Fruit fly (Drosophila melanogaster): ENCODE results near the gene ncd.

ncd gene

DNA sequence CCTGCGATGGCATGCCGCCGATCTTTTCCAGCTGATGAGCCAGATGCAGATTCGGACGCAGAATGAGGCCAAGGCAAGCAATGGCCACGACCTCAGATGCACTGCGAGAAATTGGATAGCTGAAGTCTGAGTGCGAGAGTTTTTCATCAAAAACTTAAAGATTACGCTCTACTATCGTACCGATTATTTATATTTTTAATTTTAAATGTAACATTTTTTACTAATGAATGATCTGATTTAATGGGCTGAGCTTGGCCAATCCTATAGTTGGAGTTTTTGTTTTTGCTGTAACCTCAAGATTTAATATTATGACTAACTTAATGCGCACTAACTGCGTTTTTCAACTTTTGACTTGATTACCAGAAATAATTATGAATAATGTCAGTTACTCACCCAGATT is 44.6 kb downstream of the ncd start:
- peak; percentile 50 for TF ChIP-seq CG15710 (tag; optimal IDR thresholded peaks at IDR 0.05)
- TF ChIP-seq CG12605 (GFP tag; IDR thresholded peaks at IDR 0.05), result no peak
- TF ChIP-seq CG34367 (tag; optimal IDR thresholded peaks at IDR 0.05), result peak; percentile 12
- TF ChIP-seq D1 (tag; optimal IDR thresholded peaks at IDR 0.05), result no peak
- peak; percentile 2 for TF ChIP-seq Pif1B (GFP tag; optimal IDR thresholded peaks at IDR 0.05)
- TF ChIP-seq Snoo (tag; optimal IDR thresholded peaks at IDR 0.05), result peak; percentile 71
- no peak for TF ChIP-seq Ets98B (GFP tag; IDR thresholded peaks at IDR 0.05)
- no peak for TF ChIP-seq rn (GFP tag; IDR thresholded peaks at IDR 0.05)
- peak; percentile 12 for TF ChIP-seq CG17806 (tag; optimal IDR thresholded peaks at IDR 0.05)
- TF ChIP-seq gl (tag; optimal IDR thresholded peaks at IDR 0.05), result no peak
- 0 out of 3 replicates have a peak, but pooled peaks have one; percentile 31 for TF ChIP-seq fd96Ca (GFP tag; IDR thresholded peaks at IDR 0.05)
- peak; percentile 59 for TF ChIP-seq CG8159 (tag; optimal IDR thresholded peaks at IDR 0.05)
- TF ChIP-seq CG14655 (GFP tag; optimal IDR thresholded peaks at IDR 0.05), result peak; percentile 34
- TF ChIP-seq CG32121 (GFP tag; IDR thresholded peaks at IDR 0.05), result no peak
- peak; percentile 29; the same call in 1 of the 3 replicates for TF ChIP-seq CG4496 (GFP tag; IDR thresholded peaks at IDR 0.05)
- peak; percentile 31 for TF ChIP-seq Pif1A (GFP tag; optimal IDR thresholded peaks at IDR 0.05)
- TF ChIP-seq CG9948 (tag; optimal IDR thresholded peaks at IDR 0.05), result peak; percentile 3
- TF ChIP-seq CG8301 (tag; optimal IDR thresholded peaks at IDR 0.05), result peak; percentile 14

- TF ChIP-seq CG9948 (tag; optimal IDR thresholded peaks at IDR 0.05), result no peak
- TF ChIP-seq CG15710 (tag; optimal IDR thresholded peaks at IDR 0.05), result peak; percentile 22
- TF ChIP-seq CG8301 (tag; optimal IDR thresholded peaks at IDR 0.05), result no peak
- no peak for TF ChIP-seq Snoo (tag; optimal IDR thresholded peaks at IDR 0.05)
- TF ChIP-seq gl (tag; optimal IDR thresholded peaks at IDR 0.05), result no peak
- peak; percentile 35 for TF ChIP-seq CG8159 (tag; optimal IDR thresholded peaks at IDR 0.05)
- no peak for TF ChIP-seq EcR (GFP tag; optimal IDR thresholded peaks at IDR 0.05)
- TF ChIP-seq CG13204 (GFP tag; optimal IDR thresholded peaks at IDR 0.05), result no peak
- TF ChIP-seq CG32121 (GFP tag; IDR thresholded peaks at IDR 0.05), result no peak
Measured at dm6 chr3R:29761569-29761968, 45.4 kb downstream of the ncd start.

dm6 chr3R:29760042-29760441 is 46.9 kb downstream of the ncd start:
- TF ChIP-seq D1 (tag; optimal IDR thresholded peaks at IDR 0.05) (no peak), CG13204 (GFP tag; optimal IDR thresholded peaks at IDR 0.05) (no peak), gl (tag; optimal IDR thresholded peaks at IDR 0.05) (no peak), CG10348 (GFP tag; IDR thresholded peaks at IDR 0.05) (no peak), CG8159 (tag; optimal IDR thresholded peaks at IDR 0.05) (peak; percentile 24), EcR (GFP tag; optimal IDR thresholded peaks at IDR 0.05) (no peak), CG4496 (GFP tag; IDR thresholded peaks at IDR 0.05) (no peak), CG34367 (tag; optimal IDR thresholded peaks at IDR 0.05) (peak; percentile 3), Pif1A (GFP tag; optimal IDR thresholded peaks at IDR 0.05) (no peak), Ets98B (GFP tag; IDR thresholded peaks at IDR 0.05) (no peak), CG15710 (tag; optimal IDR thresholded peaks at IDR 0.05) (peak; percentile 20), Pif1B (GFP tag; optimal IDR thresholded peaks at IDR 0.05) (no peak), rn (GFP tag; IDR thresholded peaks at IDR 0.05) (no peak), fd96Ca (GFP tag; IDR thresholded peaks at IDR 0.05) (no peak), CG14655 (GFP tag; optimal IDR thresholded peaks at IDR 0.05) (no peak), CG12605 (GFP tag; IDR thresholded peaks at IDR 0.05) (no peak), CG32121 (GFP tag; IDR thresholded peaks at IDR 0.05) (no peak), CG9948 (tag; optimal IDR thresholded peaks at IDR 0.05) (no peak), CG17806 (tag; optimal IDR thresholded peaks at IDR 0.05) (no peak), CG8301 (tag; optimal IDR thresholded peaks at IDR 0.05) (no peak), Snoo (tag; optimal IDR thresholded peaks at IDR 0.05) (no peak)

dm6 chr3R:29758734-29759131 is 48.2 kb downstream of the ncd start:
- TF ChIP-seq CG8159 (tag; optimal IDR thresholded peaks at IDR 0.05), result no peak
- no peak for TF ChIP-seq rn (GFP tag; IDR thresholded peaks at IDR 0.05)
- no peak for TF ChIP-seq Pif1A (GFP tag; optimal IDR thresholded peaks at IDR 0.05)
- no peak for TF ChIP-seq EcR (GFP tag; optimal IDR thresholded peaks at IDR 0.05)
- TF ChIP-seq Ets98B (GFP tag; IDR thresholded peaks at IDR 0.05), result no peak
- TF ChIP-seq CG8301 (tag; optimal IDR thresholded peaks at IDR 0.05), result no peak
- TF ChIP-seq CG34367 (tag; optimal IDR thresholded peaks at IDR 0.05), result no peak
- TF ChIP-seq CG9948 (tag; optimal IDR thresholded peaks at IDR 0.05), result no peak
- no peak for TF ChIP-seq CG15710 (tag; optimal IDR thresholded peaks at IDR 0.05)
- no peak for TF ChIP-seq fd96Ca (GFP tag; IDR thresholded peaks at IDR 0.05)
- no peak for TF ChIP-seq CG17806 (tag; optimal IDR thresholded peaks at IDR 0.05)
- no peak for TF ChIP-seq CG14655 (GFP tag; optimal IDR thresholded peaks at IDR 0.05)
- no peak for TF ChIP-seq gl (tag; optimal IDR thresholded peaks at IDR 0.05)
- TF ChIP-seq CG10348 (GFP tag; IDR thresholded peaks at IDR 0.05), result no peak
- TF ChIP-seq Snoo (tag; optimal IDR thresholded peaks at IDR 0.05), result no peak

DNA sequence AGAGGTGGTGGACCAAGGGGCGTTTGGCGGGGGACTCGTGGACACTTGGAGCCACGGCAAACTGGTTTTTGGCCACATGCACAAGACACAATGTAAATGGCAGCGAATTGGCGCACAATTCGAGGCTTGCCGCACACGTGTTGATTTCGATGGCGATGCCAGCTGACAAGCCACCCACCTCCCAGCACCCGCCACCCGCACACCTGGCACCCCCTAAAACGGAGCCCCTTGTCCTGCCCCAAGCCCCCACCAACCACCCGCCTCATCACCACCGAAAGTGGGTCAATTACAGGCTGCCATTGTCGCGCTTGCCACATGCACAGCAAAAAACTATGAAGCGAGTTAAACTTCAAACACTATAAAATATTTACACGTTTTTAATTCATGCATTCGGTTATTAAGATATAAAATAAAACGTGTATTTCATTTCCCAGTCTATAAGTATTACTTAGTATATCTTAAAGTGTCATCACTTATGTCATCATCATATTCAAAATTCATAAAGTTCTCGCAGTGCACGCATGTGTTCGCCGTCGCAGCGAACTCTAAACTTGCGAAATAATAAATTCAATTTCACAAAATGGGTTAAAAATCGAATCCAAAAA is 48.7 kb downstream of the ncd start:
- TF ChIP-seq CG15710 (tag; optimal IDR thresholded peaks at IDR 0.05), result peak; percentile 24
- TF ChIP-seq EcR (GFP tag; optimal IDR thresholded peaks at IDR 0.05), result no peak
- no peak for TF ChIP-seq gl (tag; optimal IDR thresholded peaks at IDR 0.05)
- peak; percentile 38 for TF ChIP-seq CG14655 (GFP tag; optimal IDR thresholded peaks at IDR 0.05)
- 0 out of 2 replicates have a peak, but pooled peaks have one; percentile 41 for TF ChIP-seq CG10348 (GFP tag; IDR thresholded peaks at IDR 0.05)
- peak; percentile 61; the same call in 2 of the 3 replicates for TF ChIP-seq fd96Ca (GFP tag; IDR thresholded peaks at IDR 0.05)
- TF ChIP-seq CG13204 (GFP tag; optimal IDR thresholded peaks at IDR 0.05), result no peak
- TF ChIP-seq CG9948 (tag; optimal IDR thresholded peaks at IDR 0.05), result peak; percentile 50
- TF ChIP-seq Pif1B (GFP tag; optimal IDR thresholded peaks at IDR 0.05), result peak; percentile 19
- TF ChIP-seq CG8301 (tag; optimal IDR thresholded peaks at IDR 0.05), result peak; percentile 61
- TF ChIP-seq rn (GFP tag; IDR thresholded peaks at IDR 0.05), result peak; percentile 58
- TF ChIP-seq CG8159 (tag; optimal IDR thresholded peaks at IDR 0.05), result peak; percentile 57
- TF ChIP-seq Pif1A (GFP tag; optimal IDR thresholded peaks at IDR 0.05), result peak; percentile 60
- peak; percentile 84 for TF ChIP-seq CG4496 (GFP tag; IDR thresholded peaks at IDR 0.05)
- TF ChIP-seq Snoo (tag; optimal IDR thresholded peaks at IDR 0.05), result peak; percentile 35
- TF ChIP-seq CG17806 (tag; optimal IDR thresholded peaks at IDR 0.05), result peak; percentile 46
- TF ChIP-seq CG32121 (GFP tag; IDR thresholded peaks at IDR 0.05), result peak; percentile 83
- TF ChIP-seq Ets98B (GFP tag; IDR thresholded peaks at IDR 0.05), result peak; percentile 80
- TF ChIP-seq CG12605 (GFP tag; IDR thresholded peaks at IDR 0.05), result peak; percentile 66
- no peak for TF ChIP-seq D1 (tag; optimal IDR thresholded peaks at IDR 0.05)
- TF ChIP-seq CG34367 (tag; optimal IDR thresholded peaks at IDR 0.05), result peak; percentile 18
